Worm (Caenorhabditis elegans) whole organism, L2 larva: ENCODE measurements around the gene C15H11.13.
A peak's percentile ranks its signal among the peaks of the same experiment; 100 is the strongest.

ENCODE experiments used
- C34F6.9 ChIP-seq: fragments of 150-350 bp; optimal IDR thresholded peaks from 2 replicates; lab custom pipeline; 2014; ENCODE audit warnings: missing biosample characterization, missing genetic modification characterization
- F13H6.1 ChIP-seq: sonication (generic microtip); optimal IDR thresholded peaks from 2 replicates; lab custom pipeline; 2016; ENCODE audit warnings: missing genetic modification characterization, missing compliant biosample characterization
- Y55F3AM.14 ChIP-seq: fragments of 200-800 bp; sonication (Bioruptor generic); optimal IDR thresholded peaks from 2 replicates; lab custom pipeline; 2018; ENCODE audit warnings: mild to moderate bottlenecking, missing genetic modification characterization, missing compliant biosample characterization
- alr-1 ChIP-seq: fragments of 150-350 bp; optimal IDR thresholded peaks from 2 replicates; lab custom pipeline; 2014; ENCODE audit warnings: missing biosample characterization, missing genetic modification characterization
- aly-2 ChIP-seq: fragments of 150-350 bp; optimal IDR thresholded peaks from 2 replicates; lab custom pipeline; 2014; ENCODE audit warnings: missing biosample characterization, missing genetic modification characterization
- ama-1 ChIP-seq: fragments of 150-350 bp; optimal IDR thresholded peaks from 2 replicates; lab custom pipeline; 2018; ENCODE audit warnings: inconsistent platforms
- blmp-1 ChIP-seq: sonication (generic microtip); optimal IDR thresholded peaks from 2 replicates; lab custom pipeline; 2017; ENCODE audit warnings: missing genetic modification characterization, mild to moderate bottlenecking, missing compliant biosample characterization, antibody characterized with exemption, moderate library complexity; ENCODE audit not compliant: insufficient read depth
- ceh-16 ChIP-seq: fragments of 150-350 bp; optimal IDR thresholded peaks from 2 replicates; lab custom pipeline; 2014; ENCODE audit warnings: missing biosample characterization, missing genetic modification characterization
- crh-2 ChIP-seq: sonication (generic microtip); optimal IDR thresholded peaks from 2 replicates; lab custom pipeline; 2017; ENCODE audit warnings: missing biosample characterization, missing genetic modification characterization
- elt-3 ChIP-seq: sonication (generic microtip); optimal IDR thresholded peaks from 2 replicates; lab custom pipeline; 2017; ENCODE audit warnings: missing biosample characterization, missing genetic modification characterization
- gmeb-1 ChIP-seq: fragments of 150-350 bp; optimal IDR thresholded peaks from 2 replicates; lab custom pipeline; 2014; ENCODE audit warnings: missing biosample characterization, missing genetic modification characterization
- lin-39 ChIP-seq: fragments of 150-350 bp; optimal IDR thresholded peaks from 2 replicates; lab custom pipeline; 2014; ENCODE audit warnings: missing biosample characterization, missing genetic modification reagents, missing genetic modification characterization
- lsy-2 ChIP-seq, 2 experiments: fragments of 150-350 bp in 1 of 2; sonication (generic microtip) in 1 of 2; optimal IDR thresholded peaks; 2 replicates each; lab custom pipeline; 2014 to 2017; ENCODE audit warnings: missing biosample characterization in 2 of 2, missing genetic modification characterization in 2 of 2
- mab-5 ChIP-seq: fragments of 150-350 bp; optimal IDR thresholded peaks from 2 replicates; lab custom pipeline; 2014; ENCODE audit warnings: missing biosample characterization, missing genetic modification characterization
- mdl-1 ChIP-seq, 2 experiments: fragments of 150-350 bp in 1 of 2; sonication (generic microtip) in 1 of 2; optimal IDR thresholded peaks; 2 replicates each; lab custom pipeline; 2017; ENCODE audit warnings: missing biosample characterization in 2 of 2, missing genetic modification characterization in 2 of 2
- nhr-11 ChIP-seq: fragments of 150-350 bp; optimal IDR thresholded peaks from 2 replicates; lab custom pipeline; 2014; ENCODE audit warnings: missing biosample characterization, missing genetic modification characterization
- nhr-12 ChIP-seq: fragments of 150-350 bp; optimal IDR thresholded peaks from 2 replicates; lab custom pipeline; 2014; ENCODE audit warnings: missing biosample characterization, missing genetic modification characterization
- nhr-129 ChIP-seq: fragments of 150-350 bp; optimal IDR thresholded peaks from 2 replicates; lab custom pipeline; 2014; ENCODE audit warnings: missing biosample characterization, missing genetic modification characterization
- nhr-21 ChIP-seq: fragments of 150-350 bp; optimal IDR thresholded peaks from 2 replicates; lab custom pipeline; 2014; ENCODE audit warnings: missing biosample characterization, missing genetic modification characterization
- nhr-23 ChIP-seq: fragments of 150-350 bp; optimal IDR thresholded peaks from 2 replicates; lab custom pipeline; 2014; ENCODE audit warnings: missing biosample characterization, missing genetic modification reagents, missing genetic modification characterization
- nhr-77 ChIP-seq: fragments of 150-350 bp; optimal IDR thresholded peaks from 2 replicates; lab custom pipeline; 2014; ENCODE audit warnings: missing biosample characterization, missing genetic modification characterization
- sma-9 ChIP-seq, 2 experiments: fragments of 150-350 bp in 1 of 2; sonication (generic microtip) in 1 of 2; optimal IDR thresholded peaks; 2 replicates each; lab custom pipeline; 2014 to 2016; ENCODE audit warnings: missing genetic modification characterization in 2 of 2, mild to moderate bottlenecking in 1 of 2, missing biosample characterization in 1 of 2, missing compliant biosample characterization in 1 of 2, missing genetic modification reagents in 1 of 2, moderate library complexity in 1 of 2
- snpc-4 ChIP-seq: fragments of 150-350 bp; optimal IDR thresholded peaks from 2 replicates; lab custom pipeline; 2014; ENCODE audit warnings: missing biosample characterization, missing genetic modification characterization
- unc-39 ChIP-seq: fragments of 150-350 bp; optimal IDR thresholded peaks from 2 replicates; lab custom pipeline; 2014; ENCODE audit warnings: missing biosample characterization, missing genetic modification characterization
- unc-55 ChIP-seq: fragments of 150-350 bp; sonication (generic microtip); optimal IDR thresholded peaks from 3 replicates; lab custom pipeline; 2014; ENCODE audit warnings: missing biosample characterization, missing genetic modification reagents, missing genetic modification characterization
- zag-1 ChIP-seq: fragments of 150-350 bp; optimal IDR thresholded peaks from 2 replicates; lab custom pipeline; 2014; ENCODE audit warnings: missing biosample characterization, missing genetic modification characterization

Gene C15H11.13

DNA sequence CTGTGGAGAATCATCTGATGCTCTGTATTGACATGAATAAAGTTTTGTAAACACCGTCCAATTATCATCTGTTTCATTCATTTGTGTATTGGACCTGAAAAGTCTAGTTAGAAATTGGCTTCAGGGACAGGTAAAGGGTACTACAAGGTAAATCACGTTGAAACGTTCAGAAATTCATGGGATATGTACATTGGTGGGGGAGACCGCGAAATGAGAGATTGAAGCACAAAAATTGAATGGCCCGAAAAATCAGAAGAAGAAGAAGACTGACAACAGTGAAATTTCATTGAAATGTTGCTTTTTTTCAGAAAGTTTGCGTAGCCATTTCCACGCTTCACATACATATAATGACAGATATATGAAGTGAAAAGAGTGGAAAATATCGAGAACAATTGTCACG is 15.9 kb upstream of the C15H11.13 start, which contains the start of gene npr-43:
npr-43 (minus strand) TSS at position 101 of the 400 bp plus-strand sequence.
- TF ChIP-seq unc-55 (GFP tag; lab: Kevin White, UChicago): no peak
- TF ChIP-seq ceh-16 (tag; lab: Kevin White, UChicago): no peak
- TF ChIP-seq nhr-11: no peak

DNA sequence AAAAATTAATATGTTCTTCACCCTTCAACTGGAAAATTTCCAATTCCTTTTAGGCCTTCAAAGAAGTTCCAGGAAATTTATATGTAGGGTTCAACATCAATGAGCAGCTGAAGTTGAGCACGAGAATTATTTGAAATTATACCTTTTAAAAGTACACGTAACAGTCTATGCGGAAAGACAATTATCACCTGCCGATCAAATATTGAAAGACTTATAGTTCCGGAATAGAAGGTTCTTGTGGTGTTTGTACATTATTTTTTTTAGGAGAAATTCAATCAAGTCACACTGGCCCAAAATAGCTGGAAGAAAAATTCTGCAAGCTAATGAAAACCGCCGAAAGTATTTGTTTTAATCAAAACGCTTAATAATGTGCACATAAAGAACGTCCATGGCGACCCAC is 14.6 kb upstream of the C15H11.13 start:
- TF ChIP-seq unc-39 (tag; lab: Kevin White, UChicago) (no peak), sma-9 (GFP tag; optimal IDR thresholded peaks at IDR 0.05; lab: Kevin White, UChicago) (no peak), sma-9 (tag; optimal IDR thresholded peaks at IDR 0.05; lab: Kevin White, UChicago) (no peak), ama-1 (no peak), nhr-77 (tag; lab: Kevin White, UChicago) (no peak), Y55F3AM.14 (GFP tag; lab: Kevin White, UChicago) (no peak), blmp-1 (tag; lab: Kevin White, UChicago) (no peak)

- TF ChIP-seq zag-1 (tag; lab: Kevin White, UChicago): no peak
Observed at ce11 chrV:14391830-14392229, 3.0 kb upstream of the C15H11.13 start, which contains the start of gene C15H11.10. C15H11.10 (plus strand) TSS chrV:14392130.

DNA sequence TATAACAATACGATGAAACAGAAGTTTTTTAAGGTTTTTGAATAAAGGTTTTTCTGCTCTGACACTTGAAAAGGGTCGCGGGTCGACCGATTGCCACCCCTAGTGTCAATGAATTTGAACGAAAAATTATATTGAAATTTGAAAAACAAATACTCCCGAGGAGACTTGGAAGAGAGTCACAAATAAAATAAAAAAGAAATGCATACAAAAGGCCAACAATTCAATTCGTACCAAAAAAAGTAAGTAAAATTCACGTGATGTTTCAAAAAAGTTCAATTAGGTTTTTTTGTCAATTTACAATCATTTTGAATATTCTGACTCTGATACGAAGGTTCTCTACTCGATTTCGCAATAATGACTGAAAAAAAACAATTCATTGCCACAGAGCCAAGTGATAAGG is 1.3 kb upstream of the C15H11.13 start, which contains the start of gene C15H11.1:
C15H11.1 (plus strand) TSS at position 301 of the 400 bp plus-strand sequence.
- TF ChIP-seq nhr-129 (no peak), blmp-1 (tag; lab: Kevin White, UChicago) (no peak), aly-2 (no peak), nhr-12 (tag; lab: Kevin White, UChicago) (no peak), crh-2 (tag; lab: Kevin White, UChicago) (no peak), nhr-21 (no peak), F13H6.1 (tag; lab: Kevin White, UChicago) (no peak)

ce11 chrV:14396123-14396669 is 1.4 kb downstream of the C15H11.13 start:
- TF ChIP-seq nhr-23 (tag; lab: Kevin White, UChicago) (no peak), gmeb-1 (no peak)

DNA sequence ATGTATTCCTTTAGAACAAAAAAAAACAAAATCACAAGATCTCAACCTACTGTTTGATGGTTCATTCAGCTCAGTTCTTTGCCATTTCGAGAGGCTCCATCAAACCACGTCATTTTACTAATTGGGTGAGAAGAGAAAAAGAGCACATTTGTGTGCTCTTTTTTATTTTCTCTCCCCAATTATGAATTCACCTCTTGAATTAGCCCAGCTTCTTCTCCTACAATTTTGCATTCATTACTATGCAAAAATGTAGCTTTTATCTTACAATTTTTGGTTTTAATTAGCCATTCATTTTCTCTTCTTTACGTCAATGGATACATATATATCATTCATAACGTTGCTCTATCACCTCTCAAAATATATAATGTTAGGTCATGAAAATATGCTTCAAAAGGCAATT is 10.8 kb downstream of the C15H11.13 start:
- no peak for TF ChIP-seq gmeb-1
- TF ChIP-seq ceh-16 (tag; lab: Kevin White, UChicago): no peak
- no peak for TF ChIP-seq unc-39 (tag; lab: Kevin White, UChicago)
- no peak for TF ChIP-seq C34F6.9 (tag; lab: Kevin White, UChicago)
- TF ChIP-seq nhr-11: no peak
- no peak for TF ChIP-seq elt-3 (tag; lab: Kevin White, UChicago)
- no peak for TF ChIP-seq lsy-2 (tag; optimal IDR thresholded peaks at IDR 0.05; lab: Kevin White, UChicago)
- no peak for TF ChIP-seq Y55F3AM.14 (GFP tag; lab: Kevin White, UChicago)
- no peak for TF ChIP-seq blmp-1 (tag; lab: Kevin White, UChicago)
- TF ChIP-seq alr-1 (tag; lab: Kevin White, UChicago): no peak
- no peak for TF ChIP-seq lin-39 (tag; lab: Kevin White, UChicago)
- no peak for TF ChIP-seq mab-5 (tag; lab: Kevin White, UChicago)
- no peak for TF ChIP-seq mdl-1 (tag; optimal IDR thresholded peaks at IDR 0.05; lab: Kevin White, UChicago)

ce11 chrV:14408774-14409173 is 13.9 kb downstream of the C15H11.13 start, which contains the start of gene gnrr-2:
gnrr-2 (plus strand) TSS chrV:14409074.
- no peak for TF ChIP-seq unc-39 (tag; lab: Kevin White, UChicago)
- TF ChIP-seq, all 48 proteins: peak for 0

DNA sequence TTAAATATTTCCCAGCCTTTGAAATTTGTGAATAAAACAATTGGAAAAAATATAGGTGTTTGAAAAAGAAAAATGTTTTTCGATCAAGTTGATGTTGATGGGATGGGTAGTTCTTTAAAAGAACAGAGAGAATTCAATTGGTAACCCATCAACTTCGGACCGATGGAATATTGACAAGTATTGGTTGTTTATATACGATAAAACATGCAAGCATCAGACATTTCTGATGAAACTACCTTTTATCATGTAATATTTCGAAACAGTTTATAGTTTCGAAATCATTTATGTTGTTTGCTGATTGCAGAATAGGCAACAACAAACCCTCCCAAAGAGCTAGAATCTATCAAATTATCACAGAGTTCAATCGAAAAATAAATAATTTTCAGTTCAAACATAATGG is 15.1 kb downstream of the C15H11.13 start:
- TF ChIP-seq lin-39 (tag; lab: Kevin White, UChicago) (no peak), nhr-129 (peak; percentile 45), elt-3 (tag; lab: Kevin White, UChicago) (no peak), snpc-4 (peak; percentile 69)
